Fruit fly (Drosophila melanogaster): ENCODE data around the gene CG6749.
A peak's percentile ranks its signal among the peaks of the same experiment; 100 is the strongest.

Gene CG6749

dm6 chr3L:9713828-9714536 is 19.6 kb downstream of the CG6749 start, which contains the start of gene vsg (continued):
- no peak for TF ChIP-seq pdm3 (GFP tag; optimal IDR thresholded peaks at IDR 0.05)
- peak; percentile 76 for TF ChIP-seq Ets96B (tag; optimal IDR thresholded peaks at IDR 0.05)
- TF ChIP-seq CG6276 (GFP tag; optimal IDR thresholded peaks at IDR 0.05): no peak
- peak; percentile 61 for TF ChIP-seq Hr4 (GFP tag; optimal IDR thresholded peaks at IDR 0.05)
- TF ChIP-seq fd85E (GFP tag; optimal IDR thresholded peaks at IDR 0.05): no peak
- no peak for TF ChIP-seq Sox102F (GFP tag; optimal IDR thresholded peaks at IDR 0.05)
- TF ChIP-seq Hr38 (GFP tag; optimal IDR thresholded peaks at IDR 0.05): no peak
- peak; percentile 64 for TF ChIP-seq achi (GFP tag; optimal IDR thresholded peaks at IDR 0.05)
- TF ChIP-seq CG3919 (GFP tag; optimal IDR thresholded peaks at IDR 0.05): peak; percentile 58
- TF ChIP-seq fkh (GFP tag; optimal IDR thresholded peaks at IDR 0.05): no peak
- peak; percentile 62 for TF ChIP-seq dsx (GFP tag; optimal IDR thresholded peaks at IDR 0.05; ENCODE audit: poor library complexity, severe bottlenecking)
- TF ChIP-seq CG32006 (GFP tag; optimal IDR thresholded peaks at IDR 0.05): peak; percentile 83
- TF ChIP-seq CG7368 (GFP tag; optimal IDR thresholded peaks at IDR 0.05): peak; percentile 29

- no peak for TF ChIP-seq Gug (GFP tag; IDR thresholded peaks at IDR 0.05)
- TF ChIP-seq CG1621 (tag; optimal IDR thresholded peaks at IDR 0.05): peak; percentile 30
- no peak for TF ChIP-seq fkh (GFP tag; optimal IDR thresholded peaks at IDR 0.05)
- TF ChIP-seq svp (GFP tag): peak; percentile 95
- TF ChIP-seq CG6854 (GFP tag; optimal IDR thresholded peaks at IDR 0.05): peak; percentile 7
- no peak for TF ChIP-seq Hr39 (GFP tag; optimal IDR thresholded peaks at IDR 0.05)
Observed at dm6 chr3L:9713383-9713827, 20.2 kb downstream of the CG6749 start, which contains the start of gene SH3PX1. TSS of gene SH3PX1 (minus strand) at chr3L:9713827.

- TF ChIP-seq CG10631 (GFP tag; optimal IDR thresholded peaks at IDR 0.05): no peak
- TF ChIP-seq Ets96B (tag; optimal IDR thresholded peaks at IDR 0.05): no peak
- TF ChIP-seq CG15336 (GFP tag; IDR thresholded peaks at IDR 0.05): no peak
- peak; percentile 76 for TF ChIP-seq Eip78C (GFP tag)
- no peak for TF ChIP-seq Gug (GFP tag; IDR thresholded peaks at IDR 0.05)
- no peak for TF ChIP-seq fd59A (GFP tag; optimal IDR thresholded peaks at IDR 0.05)
- peak; percentile 45 for TF ChIP-seq esn (GFP tag; optimal IDR thresholded peaks at IDR 0.05)
- no peak for TF ChIP-seq CG16779 (tag; optimal IDR thresholded peaks at IDR 0.05)
- TF ChIP-seq CG7368 (GFP tag; optimal IDR thresholded peaks at IDR 0.05): no peak
- TF ChIP-seq CG32006 (GFP tag; optimal IDR thresholded peaks at IDR 0.05): no peak
- TF ChIP-seq CG11902 (GFP tag; optimal IDR thresholded peaks at IDR 0.05): no peak
- TF ChIP-seq CG6163 (GFP tag; IDR thresholded peaks at IDR 0.05): no peak
- TF ChIP-seq lz (GFP tag; optimal IDR thresholded peaks at IDR 0.05): peak; percentile 17
- peak; percentile 43 for TF ChIP-seq Sox14 (GFP tag; optimal IDR thresholded peaks at IDR 0.05)
- TF ChIP-seq cyc (GFP tag; optimal IDR thresholded peaks at IDR 0.05): peak; percentile 6
- no peak for TF ChIP-seq Ets21C (GFP tag; optimal IDR thresholded peaks at IDR 0.05)
- TF ChIP-seq svp (GFP tag): peak; percentile 64
- TF ChIP-seq Hr39 (GFP tag; optimal IDR thresholded peaks at IDR 0.05): peak; percentile 16
Observed at dm6 chr3L:9712066-9712789, 21.4 kb downstream of the CG6749 start.

- TF ChIP-seq CG6163 (GFP tag; IDR thresholded peaks at IDR 0.05): no peak
- TF ChIP-seq svp (GFP tag): peak; percentile 8
- no peak for TF ChIP-seq CG11902 (GFP tag; optimal IDR thresholded peaks at IDR 0.05)
Observed at dm6 chr3L:9711203-9711602, 22.4 kb downstream of the CG6749 start.

DNA sequence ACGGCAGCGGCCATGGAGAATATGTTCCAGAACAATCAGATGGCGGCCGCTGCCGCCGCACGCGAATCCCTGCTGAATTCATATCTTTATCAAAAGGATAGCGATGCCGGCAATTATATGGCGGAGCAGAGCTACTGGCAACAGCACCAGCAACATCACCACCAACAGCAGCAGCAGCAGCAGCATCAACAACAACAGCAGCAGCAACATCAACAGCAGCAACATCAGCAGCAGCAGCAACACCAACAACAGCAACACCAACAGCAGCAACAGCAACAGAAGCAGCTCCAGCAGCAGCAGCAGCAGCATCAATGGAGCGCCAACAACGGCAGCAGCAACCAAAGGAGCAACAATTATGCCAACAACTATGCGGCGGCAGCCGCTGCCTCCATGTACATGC is 24.8 kb downstream of the CG6749 start:
- TF ChIP-seq esn (GFP tag; optimal IDR thresholded peaks at IDR 0.05) (no peak), Smox (GFP tag; optimal IDR thresholded peaks at IDR 0.05) (no peak), Sox102F (GFP tag; optimal IDR thresholded peaks at IDR 0.05) (no peak), CG9139 (GFP tag; optimal IDR thresholded peaks at IDR 0.05) (no peak), cyc (GFP tag; optimal IDR thresholded peaks at IDR 0.05) (no peak), CG6163 (GFP tag; IDR thresholded peaks at IDR 0.05) (no peak), spab (GFP tag; optimal IDR thresholded peaks at IDR 0.05) (no peak), Sox14 (GFP tag; optimal IDR thresholded peaks at IDR 0.05) (no peak), CG6276 (GFP tag; optimal IDR thresholded peaks at IDR 0.05) (no peak), ss (GFP tag; optimal IDR thresholded peaks at IDR 0.05) (no peak), CG8319 (GFP tag; optimal IDR thresholded peaks at IDR 0.05) (no peak), net (GFP tag; optimal IDR thresholded peaks at IDR 0.05) (no peak), salr (GFP tag; optimal IDR thresholded peaks at IDR 0.05) (no peak), dsx (GFP tag; optimal IDR thresholded peaks at IDR 0.05; ENCODE audit: poor library complexity, severe bottlenecking) (no peak), acj6 (GFP tag; optimal IDR thresholded peaks at IDR 0.05) (no peak), CG6854 (GFP tag; optimal IDR thresholded peaks at IDR 0.05) (no peak), Met (GFP tag; optimal IDR thresholded peaks at IDR 0.05) (no peak), CG7368 (GFP tag; optimal IDR thresholded peaks at IDR 0.05) (no peak)
